Worm (Caenorhabditis elegans) whole organism, L1 larva: ENCODE data around the gene str-238.

Experiments used
- ama-1 ChIP-seq: fragments of 150-350 bp; optimal IDR thresholded peaks from 2 replicates; lab custom pipeline; 2014
- elt-2 ChIP-seq: sonication (generic microtip); optimal IDR thresholded peaks from 2 replicates; lab custom pipeline; 2016; ENCODE audit warnings: missing genetic modification characterization, mild to moderate bottlenecking, inconsistent platforms, missing compliant biosample characterization, missing genetic modification reagents
- lin-35 ChIP-seq, 2 experiments: fragments of 150-350 bp; optimal IDR thresholded peaks; 2 replicates each; lab custom pipeline; 2014; ENCODE audit warnings: missing biosample characterization in 2 of 2, missing genetic modification characterization in 2 of 2, missing genetic modification reagents in 2 of 2
- lin-39 ChIP-seq: fragments of 150-350 bp; optimal IDR thresholded peaks from 2 replicates; lab custom pipeline; 2014; ENCODE audit warnings: missing biosample characterization, missing genetic modification reagents, missing genetic modification characterization
- mep-1 ChIP-seq: fragments of 150-350 bp; optimal IDR thresholded peaks from 2 replicates; lab custom pipeline; 2014; ENCODE audit warnings: missing biosample characterization, missing genetic modification characterization
- nhr-237 ChIP-seq: fragments of 150-350 bp; optimal IDR thresholded peaks from 2 replicates; lab custom pipeline; 2014; ENCODE audit warnings: missing biosample characterization, missing genetic modification characterization
- nhr-28 ChIP-seq: fragments of 150-350 bp; optimal IDR thresholded peaks from 2 replicates; lab custom pipeline; 2014; ENCODE audit warnings: missing biosample characterization, missing genetic modification characterization
- nhr-84 ChIP-seq: sonication (generic microtip); optimal IDR thresholded peaks from 2 replicates; lab custom pipeline; 2017; ENCODE audit warnings: missing biosample characterization, missing genetic modification characterization
- unc-62 ChIP-seq: fragments of 150-350 bp; optimal IDR thresholded peaks from 2 replicates; lab custom pipeline; 2014; ENCODE audit warnings: missing biosample characterization, missing genetic modification reagents, missing genetic modification characterization

ce11 chrV:774341-774740, 9.5 kb downstream of the str-238 start:
- no peak for TF ChIP-seq elt-2 (tag; lab: Kevin White, UChicago)
- no peak for TF ChIP-seq nhr-28 (tag; lab: Kevin White, UChicago)
- TF ChIP-seq unc-62 (GFP tag; lab: Kevin White, UChicago) = no peak
- TF ChIP-seq nhr-237 = no peak
- TF ChIP-seq lin-35 (GFP tag; optimal IDR thresholded peaks at IDR 0.05; lab: Kevin White, UChicago) = no peak
- TF ChIP-seq mep-1 = no peak
- TF ChIP-seq ama-1 (lab: Kevin White, UChicago) = no peak
- no peak for TF ChIP-seq lin-39 (tag; lab: Kevin White, UChicago)
- TF ChIP-seq nhr-84 (tag; lab: Kevin White, UChicago) = no peak
